Fruit fly (Drosophila melanogaster) whole organism, embryonic: ENCODE measurements around the gene corto.

Experiments
- ATbp ChIP-seq: fragments of 200-800 bp; sonication (Bioruptor generic); optimal IDR thresholded peaks from 2 replicates; lab custom pipeline; 2017; ENCODE audit warnings: missing biosample characterization, mild to moderate bottlenecking, missing genetic modification characterization, missing genetic modification reagents
- CG10147 ChIP-seq: fragments of 200-800 bp; sonication (Bioruptor generic); optimal IDR thresholded peaks from 2 replicates; lab custom pipeline; 2019; ENCODE audit warnings: missing biosample characterization, mild to moderate bottlenecking, missing genetic modification characterization, moderate library complexity
- CG11504 ChIP-seq: fragments of 200-800 bp; sonication (Bioruptor generic); optimal IDR thresholded peaks from 3 replicates; lab custom pipeline; 2019; ENCODE audit warnings: missing biosample characterization, mild to moderate bottlenecking, missing genetic modification characterization, moderate library complexity
- CG12071 ChIP-seq: fragments of 200-800 bp; sonication (Bioruptor generic); optimal IDR thresholded peaks from 3 replicates; lab custom pipeline; 2018; ENCODE audit warnings: missing biosample characterization, mild to moderate bottlenecking, missing genetic modification characterization
- CG12219 ChIP-seq: fragments of 200-800 bp; sonication (Bioruptor generic); optimal IDR thresholded peaks from 3 replicates; lab custom pipeline; 2018; ENCODE audit warnings: missing biosample characterization, mild to moderate bottlenecking, missing genetic modification characterization
- CG12769 ChIP-seq: fragments of 200-800 bp; sonication (Bioruptor generic); optimal IDR thresholded peaks from 2 replicates; lab custom pipeline; 2019; ENCODE audit warnings: missing biosample characterization, mild to moderate bottlenecking, missing genetic modification characterization, moderate library complexity
- CG13424 ChIP-seq: fragments of 200-800 bp; sonication (Bioruptor generic); optimal IDR thresholded peaks from 2 replicates; lab custom pipeline; 2019; ENCODE audit warnings: missing biosample characterization, mild to moderate bottlenecking, missing genetic modification characterization, moderate library complexity
- CG15269 ChIP-seq: fragments of 200-800 bp; sonication (Bioruptor generic); optimal IDR thresholded peaks from 2 replicates; lab custom pipeline; 2018; ENCODE audit warnings: missing biosample characterization, mild to moderate bottlenecking, missing genetic modification characterization, moderate library complexity
- CG16815 ChIP-seq: fragments of 200-800 bp; sonication (Bioruptor generic); optimal IDR thresholded peaks from 3 replicates; lab custom pipeline; 2017; ENCODE audit warnings: missing biosample characterization, mild to moderate bottlenecking, missing genetic modification characterization
- CG16863 ChIP-seq: fragments of 200-800 bp; sonication (Bioruptor generic); optimal IDR thresholded peaks from 3 replicates; lab custom pipeline; 2016; ENCODE audit warnings: missing biosample characterization, missing genetic modification characterization
- CG2202 ChIP-seq: fragments of 200-800 bp; sonication (Bioruptor generic); optimal IDR thresholded peaks from 2 replicates; lab custom pipeline; 2018; ENCODE audit warnings: missing biosample characterization, mild to moderate bottlenecking, missing genetic modification characterization
- CG3726 ChIP-seq: fragments of 200-800 bp; sonication (Bioruptor generic); IDR thresholded peaks from 3 replicates; pipeline ENCODE4, ENCODE4 v1.3.6; 2022; ENCODE audit warnings: missing biosample characterization, missing genetic modification characterization
- CG3838 ChIP-seq: fragments of 200-800 bp; sonication (Bioruptor generic); optimal IDR thresholded peaks from 3 replicates; lab custom pipeline; 2016; ENCODE audit warnings: missing biosample characterization, missing genetic modification characterization
- CG3847 ChIP-seq: fragments of 200-800 bp; sonication (Bioruptor generic); IDR thresholded peaks from 2 replicates; pipeline ENCODE4 v1.3.6; 2022; ENCODE audit warnings: missing biosample characterization, missing genetic modification characterization
- CG3995 ChIP-seq: fragments of 200-800 bp; sonication (Bioruptor generic); optimal IDR thresholded peaks from 3 replicates; lab custom pipeline; 2016; ENCODE audit warnings: missing biosample characterization, missing genetic modification characterization
- CG4328 ChIP-seq: fragments of 200-800 bp; sonication (Bioruptor generic); optimal IDR thresholded peaks from 3 replicates; lab custom pipeline; 2017; ENCODE audit warnings: missing biosample characterization, missing genetic modification reagents, missing genetic modification characterization
- CG4617 ChIP-seq: fragments of 200-800 bp; sonication (Bioruptor generic); optimal IDR thresholded peaks from 3 replicates; lab custom pipeline; 2016; ENCODE audit warnings: missing biosample characterization, missing genetic modification characterization, borderline replicate concordance
- CG6272 ChIP-seq: fragments of 200-800 bp; sonication (Bioruptor generic); IDR thresholded peaks from 2 replicates; pipeline ENCODE4 v1.3.6; 2022; ENCODE audit warnings: missing biosample characterization, missing genetic modification characterization
- CG6683 ChIP-seq: fragments of 200-800 bp; sonication (Bioruptor generic); optimal IDR thresholded peaks from 2 replicates; lab custom pipeline; 2017; ENCODE audit warnings: missing biosample characterization, mild to moderate bottlenecking, missing genetic modification characterization, missing genetic modification reagents
- CG8388 ChIP-seq: fragments of 200-800 bp; sonication (Bioruptor generic); optimal IDR thresholded peaks from 2 replicates; lab custom pipeline; 2019; ENCODE audit warnings: missing biosample characterization, mild to moderate bottlenecking, missing genetic modification characterization, moderate library complexity
- CG9932 ChIP-seq: fragments of 200-800 bp; sonication (Bioruptor generic); IDR thresholded peaks from 2 replicates; pipeline ENCODE4 v1.3.6; 2022; ENCODE audit warnings: missing biosample characterization, missing genetic modification characterization
- Dek ChIP-seq: fragments of 200-800 bp; sonication (Bioruptor generic); optimal IDR thresholded peaks from 3 replicates; lab custom pipeline; 2019; ENCODE audit warnings: missing biosample characterization, mild to moderate bottlenecking, missing genetic modification characterization, moderate library complexity
- Dfd ChIP-seq, 2 experiments: fragments of >200 bp; optimal IDR thresholded peaks; 2 replicates each; lab custom pipeline; 2017; ENCODE audit warnings: missing biosample characterization in 2 of 2, missing genetic modification characterization in 2 of 2
- Fer2 ChIP-seq: fragments of 200-800 bp; sonication (Bioruptor generic); optimal IDR thresholded peaks from 2 replicates; lab custom pipeline; 2018; ENCODE audit warnings: missing biosample characterization, mild to moderate bottlenecking, missing genetic modification characterization, moderate library complexity
- Hand ChIP-seq: fragments of 200-800 bp; sonication (Bioruptor generic); optimal IDR thresholded peaks from 2 replicates; lab custom pipeline; 2017; ENCODE audit warnings: mild to moderate bottlenecking, missing biosample characterization, missing genetic modification reagents, missing genetic modification characterization
- HmgD ChIP-seq: fragments of 200-800 bp; sonication (Bioruptor generic); optimal IDR thresholded peaks from 3 replicates; lab custom pipeline; 2016; ENCODE audit warnings: missing biosample characterization, missing genetic modification characterization
- Jarid2 ChIP-seq: fragments of 200-800 bp; sonication (Bioruptor generic); optimal IDR thresholded peaks from 3 replicates; lab custom pipeline; 2017; ENCODE audit warnings: mild to moderate bottlenecking, missing biosample characterization, missing genetic modification reagents, missing genetic modification characterization
- Meics ChIP-seq: fragments of 200-800 bp; sonication (Bioruptor generic); optimal IDR thresholded peaks from 2 replicates; lab custom pipeline; 2017; ENCODE audit warnings: missing biosample characterization, mild to moderate bottlenecking, missing genetic modification characterization
- Nf-YA ChIP-seq: fragments of 200-800 bp; sonication (Bioruptor generic); IDR thresholded peaks from 2 replicates; pipeline ENCODE4 v1.3.6; 2022; ENCODE audit warnings: missing biosample characterization, missing genetic modification characterization
- Poxn ChIP-seq: fragments of 200-800 bp; sonication (Bioruptor generic); IDR thresholded peaks from 2 replicates; pipeline ENCODE4 v1.3.6; 2022; ENCODE audit warnings: missing biosample characterization, missing genetic modification characterization
- Rfx ChIP-seq: fragments of 200-800 bp; sonication (Bioruptor generic); IDR thresholded peaks from 2 replicates; pipeline ENCODE4 v1.3.6; 2022; ENCODE audit warnings: missing biosample characterization, missing genetic modification characterization
- Ssrp ChIP-seq: fragments of 200-800 bp; sonication (Bioruptor generic); optimal IDR thresholded peaks from 2 replicates; lab custom pipeline; 2018; ENCODE audit warnings: missing biosample characterization, mild to moderate bottlenecking, missing genetic modification characterization, moderate library complexity
- Stat92E ChIP-seq, 3 experiments: fragments of >200 bp in 2 of 3; fragments of 200-800 bp in 1 of 3; sonication (Bioruptor generic) in 1 of 3; optimal IDR thresholded peaks; 2 replicates each; lab custom pipeline; 2017 to 2019; ENCODE audit warnings: missing biosample characterization in 3 of 3, missing genetic modification characterization in 3 of 3, mild to moderate bottlenecking in 1 of 3, moderate library complexity in 1 of 3
- Xbp1 ChIP-seq: fragments of 200-800 bp; sonication (Bioruptor generic); optimal IDR thresholded peaks from 3 replicates; lab custom pipeline; 2016; ENCODE audit warnings: missing biosample characterization, mild to moderate bottlenecking, missing genetic modification characterization
- ac ChIP-seq: fragments of 200-800 bp; sonication (Bioruptor generic); optimal IDR thresholded peaks from 3 replicates; lab custom pipeline; 2017; ENCODE audit warnings: missing biosample characterization, mild to moderate bottlenecking, missing genetic modification characterization
- ap ChIP-seq: fragments of 200-800 bp; sonication (Bioruptor generic); IDR thresholded peaks from 2 replicates; pipeline ENCODE4 v1.3.6; 2022; ENCODE audit warnings: missing biosample characterization, missing genetic modification characterization
- bowl ChIP-seq: fragments of 200-800 bp; sonication (Bioruptor generic); IDR thresholded peaks from 2 replicates; pipeline ENCODE4 v1.3.6; 2022; ENCODE audit warnings: missing biosample characterization, missing genetic modification characterization
- cad ChIP-seq: fragments of >200 bp; optimal IDR thresholded peaks from 2 replicates; lab custom pipeline; 2017; ENCODE audit warnings: missing biosample characterization, missing genetic modification characterization
- chinmo ChIP-seq: fragments of 200-800 bp; sonication (Bioruptor generic); IDR thresholded peaks from 4 replicates; pipeline ENCODE4 v1.3.6; 2022; ENCODE audit warnings: missing biosample characterization, missing genetic modification characterization; ENCODE audit not compliant: partially characterized antibody
- dimm ChIP-seq: fragments of 200-800 bp; sonication (Bioruptor generic); IDR thresholded peaks from 2 replicates; pipeline ENCODE4 v1.3.6; 2022; ENCODE audit warnings: missing biosample characterization, missing genetic modification characterization
- en ChIP-seq: fragments of 200-800 bp; sonication (Bioruptor generic); optimal IDR thresholded peaks from 2 replicates; lab custom pipeline; 2016; ENCODE audit warnings: missing biosample characterization, missing genetic modification characterization
- fd102C ChIP-seq: fragments of 200-800 bp; sonication (Bioruptor generic); optimal IDR thresholded peaks from 2 replicates; lab custom pipeline; 2018; ENCODE audit warnings: missing biosample characterization, mild to moderate bottlenecking, missing genetic modification characterization, moderate library complexity
- fd3F ChIP-seq: fragments of 200-800 bp; sonication (Bioruptor generic); optimal IDR thresholded peaks from 2 replicates; lab custom pipeline; 2018; ENCODE audit warnings: missing biosample characterization, mild to moderate bottlenecking, missing genetic modification characterization, moderate library complexity
- maf-S ChIP-seq: fragments of 200-800 bp; sonication (Bioruptor generic); optimal IDR thresholded peaks from 2 replicates; lab custom pipeline; 2016; ENCODE audit warnings: missing biosample characterization, missing genetic modification characterization
- odd ChIP-seq: fragments of 200-800 bp; sonication (Bioruptor generic); optimal IDR thresholded peaks from 2 replicates; lab custom pipeline; 2017; ENCODE audit warnings: missing biosample characterization, mild to moderate bottlenecking, missing genetic modification characterization
- peb ChIP-seq: fragments of 200-800 bp; sonication (Bioruptor generic); IDR thresholded peaks from 2 replicates; pipeline ENCODE4 v1.3.6; 2022; ENCODE audit warnings: missing biosample characterization, missing genetic modification characterization
- row ChIP-seq: fragments of 200-800 bp; sonication (Bioruptor generic); IDR thresholded peaks from 3 replicates; pipeline ENCODE4 v1.3.6; 2022; ENCODE audit warnings: missing biosample characterization, missing genetic modification characterization
- stwl ChIP-seq: fragments of 200-800 bp; sonication (Bioruptor generic); optimal IDR thresholded peaks from 3 replicates; lab custom pipeline; 2018; ENCODE audit warnings: missing biosample characterization, mild to moderate bottlenecking, missing genetic modification characterization, moderate library complexity
- wor ChIP-seq: fragments of 200-800 bp; sonication (Bioruptor generic); IDR thresholded peaks from 2 replicates; pipeline ENCODE4 v1.3.6; 2022; ENCODE audit warnings: missing biosample characterization, missing genetic modification characterization
- yki ChIP-seq: fragments of >200 bp; optimal IDR thresholded peaks from 3 replicates; lab custom pipeline; 2018
- zfh1 ChIP-seq: fragments of 200-800 bp; sonication (Bioruptor generic); IDR thresholded peaks from 3 replicates; pipeline ENCODE4 v1.3.6; 2022; ENCODE audit warnings: missing biosample characterization, missing genetic modification characterization

The corto gene

dm6 chr3R:5126884-5127283, 40.0 kb upstream of the corto start (continued):
- TF ChIP-seq CG2202 (tag; lab: Kevin White, UChicago) = peak; percentile 6
- TF ChIP-seq ac (GFP tag; lab: Kevin White, UChicago) = no peak
- peak; percentile 27 for TF ChIP-seq CG8388 (GFP tag; lab: Kevin White, UChicago)
- TF ChIP-seq maf-S (GFP tag; lab: Kevin White, UChicago) = peak; percentile 61
- TF ChIP-seq bowl = no peak
- peak; percentile 0 for TF ChIP-seq Fer2 (tag; lab: Kevin White, UChicago)
- TF ChIP-seq CG3838 (GFP tag; lab: Kevin White, UChicago) = no peak
- TF ChIP-seq wor (GFP tag; lab: Robert Waterston, UW) = no peak
- peak; percentile 50 for TF ChIP-seq CG4617 (GFP tag; lab: Kevin White, UChicago)
- TF ChIP-seq zfh1 (GFP tag; lab: Robert Waterston, UW) = peak; percentile 67
- TF ChIP-seq stwl (tag; lab: Kevin White, UChicago) = peak; percentile 88
- no peak for TF ChIP-seq Dfd (GFP tag; optimal IDR thresholded peaks at IDR 0.05; lab: Kevin White, UChicago)
- TF ChIP-seq CG12071 (GFP tag; lab: Kevin White, UChicago) = no peak
- TF ChIP-seq Stat92E (GFP tag; optimal IDR thresholded peaks at IDR 0.05; lab: Kevin White, UChicago) = peak in 1 of 3 experiments; percentile 78
- peak; percentile 60 for TF ChIP-seq CG15269 (tag; lab: Kevin White, UChicago)
- TF ChIP-seq CG10147 (GFP tag; lab: Kevin White, UChicago) = peak; percentile 50
- peak; percentile 66 for TF ChIP-seq Meics
- no peak for TF ChIP-seq Poxn
- no peak for TF ChIP-seq dimm
- TF ChIP-seq Nf-YA = no peak
- peak; percentile 85 for TF ChIP-seq Xbp1 (GFP tag; lab: Kevin White, UChicago)
- TF ChIP-seq CG6272 = no peak
- no peak for TF ChIP-seq CG3726 (GFP tag; lab: Robert Waterston, UW)
- TF ChIP-seq CG13424 (tag; lab: Kevin White, UChicago) = peak; percentile 55
- no peak for TF ChIP-seq CG12219 (GFP tag; lab: Kevin White, UChicago)
- TF ChIP-seq Rfx (GFP tag; lab: Robert Waterston, UW) = peak; percentile 86
- TF ChIP-seq odd (GFP tag; lab: Kevin White, UChicago) = no peak
- TF ChIP-seq CG4328 (GFP tag; lab: Kevin White, UChicago) = no peak
- peak; percentile 32 for TF ChIP-seq CG16863 (GFP tag; lab: Kevin White, UChicago)
- no peak for TF ChIP-seq peb (GFP tag; lab: Robert Waterston, UW)
- peak; percentile 55 for TF ChIP-seq Ssrp (tag; lab: Kevin White, UChicago)
- TF ChIP-seq CG12769 (tag; lab: Kevin White, UChicago) = peak; percentile 62
- TF ChIP-seq Jarid2 (GFP tag; lab: Kevin White, UChicago) = peak; percentile 37
- TF ChIP-seq HmgD (GFP tag; lab: Kevin White, UChicago) = peak; percentile 95
- peak; percentile 47 for TF ChIP-seq fd3F (GFP tag; lab: Kevin White, UChicago)
- no peak for TF ChIP-seq cad (GFP tag; lab: Kevin White, UChicago)
- peak; percentile 29 for TF ChIP-seq ATbp (GFP tag; lab: Kevin White, UChicago)
- peak; percentile 70 for TF ChIP-seq CG3847 (GFP tag; lab: Robert Waterston, UW)
- TF ChIP-seq en (GFP tag; lab: Kevin White, UChicago) = no peak
- TF ChIP-seq CG9932 = peak; percentile 85
- no peak for TF ChIP-seq ap (GFP tag; lab: Robert Waterston, UW)
- TF ChIP-seq CG3995 (GFP tag; lab: Kevin White, UChicago) = no peak
- TF ChIP-seq CG11504 = peak; percentile 68
- peak; percentile 46 for TF ChIP-seq fd102C (GFP tag; lab: Kevin White, UChicago)
- no peak for TF ChIP-seq CG6683 (GFP tag; lab: Kevin White, UChicago)
- peak; percentile 49 for TF ChIP-seq yki (lab: Kevin White, UChicago)
- TF ChIP-seq chinmo = no peak
- no peak for TF ChIP-seq Hand
- TF ChIP-seq Dek (tag; lab: Kevin White, UChicago) = peak; percentile 78
- peak; percentile 65 for TF ChIP-seq CG16815 (GFP tag; lab: Kevin White, UChicago)
- TF ChIP-seq row = peak; percentile 69
